Worm (Caenorhabditis elegans): Measurements from ENCODE around the gene C18G1.1.

DNA sequence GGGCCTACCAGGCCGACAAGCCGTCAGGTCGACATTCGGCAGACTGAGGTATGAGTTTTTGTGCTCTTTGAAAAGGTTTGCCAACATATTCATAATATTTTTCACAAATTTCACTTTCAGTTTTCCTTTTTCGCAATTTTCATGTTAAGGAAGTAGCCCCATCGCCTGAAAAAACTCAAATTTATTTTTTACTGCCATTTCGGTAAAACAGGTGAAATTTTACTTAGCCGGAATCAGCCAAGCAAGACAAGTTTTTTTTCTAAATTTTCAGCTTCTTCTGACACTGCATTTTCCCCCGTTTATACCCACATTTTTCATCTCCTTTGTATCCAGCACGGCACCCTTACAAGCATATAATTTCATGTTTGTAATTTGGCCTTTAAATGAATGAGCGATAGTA, 13.8 kb downstream of the C18G1.1 start, which contains the start of gene R02F11.11:
- TF ChIP-seq hmg-4 (GFP tag; optimal IDR thresholded peaks at IDR 0.05) (no peak), ama-1 (optimal IDR thresholded peaks at IDR 0.05) (no peak)

All from whole organism, early embryonic.